Worm (Caenorhabditis elegans) whole organism, L1 larva: Measurements from ENCODE around the gene cdc-73.

Experiments
- C34B4.2 ChIP-seq: sonication (generic microtip); optimal IDR thresholded peaks from 2 replicates; lab custom pipeline; 2017; ENCODE audit warnings: mild to moderate bottlenecking, missing genetic modification characterization, missing compliant biosample characterization
- Y116A8C.19 ChIP-seq: sonication (generic microtip); optimal IDR thresholded peaks from 2 replicates; lab custom pipeline; 2016; ENCODE audit warnings: missing compliant biosample characterization, missing genetic modification characterization, borderline replicate concordance
- aha-1 ChIP-seq: fragments of 150-350 bp; optimal IDR thresholded peaks from 2 replicates; lab custom pipeline; 2014; ENCODE audit warnings: missing biosample characterization, missing genetic modification characterization
- alr-1 ChIP-seq: fragments of 200-800 bp; sonication (Bioruptor generic); optimal IDR thresholded peaks from 2 replicates; lab custom pipeline; 2018; ENCODE audit warnings: borderline replicate concordance, mild to moderate bottlenecking, missing genetic modification characterization, missing compliant biosample characterization
- ama-1 ChIP-seq: fragments of 150-350 bp; optimal IDR thresholded peaks from 2 replicates; lab custom pipeline; 2014
- blmp-1 ChIP-seq: fragments of 150-350 bp; optimal IDR thresholded peaks from 2 replicates; lab custom pipeline; 2014; ENCODE audit warnings: missing biosample characterization, missing genetic modification characterization
- ceh-8 ChIP-seq: fragments of 200-800 bp; sonication (Bioruptor generic); optimal IDR thresholded peaks from 2 replicates; lab custom pipeline; 2018; ENCODE audit warnings: mild to moderate bottlenecking, missing genetic modification characterization, moderate library complexity, missing compliant biosample characterization
- ceh-82 ChIP-seq, 3 experiments: fragments of 150-350 bp in 1 of 3; sonication (generic microtip) in 2 of 3; optimal IDR thresholded peaks; 2 replicates each; lab custom pipeline; 2014 to 2017; ENCODE audit warnings: missing biosample characterization in 3 of 3, missing genetic modification characterization in 3 of 3
- ceh-90 ChIP-seq: sonication (generic microtip); optimal IDR thresholded peaks from 2 replicates; lab custom pipeline; 2016; ENCODE audit warnings: missing genetic modification characterization, missing compliant biosample characterization
- dpl-1 ChIP-seq, 3 experiments: fragments of 150-350 bp in 2 of 3; sonication (generic microtip) in 1 of 3; optimal IDR thresholded peaks; 2 replicates each; lab custom pipeline; 2014 to 2017; ENCODE audit warnings: missing biosample characterization in 3 of 3, missing genetic modification characterization in 3 of 3, missing genetic modification reagents in 3 of 3
- dsc-1 ChIP-seq: sonication (generic microtip); optimal IDR thresholded peaks from 2 replicates; lab custom pipeline; 2016; ENCODE audit warnings: mild to moderate bottlenecking, missing genetic modification characterization, missing compliant biosample characterization
- efl-1 ChIP-seq, 4 experiments: fragments of 150-350 bp; optimal IDR thresholded peaks in 3 of 4; peaks in 1 of 4; 1 replicate in 1 of 4; 2 replicates in 3 of 4; lab custom pipeline; 2014; ENCODE audit warnings: missing biosample characterization in 2 of 4, missing genetic modification characterization in 2 of 4, missing genetic modification reagents in 2 of 4
- elt-2 ChIP-seq: sonication (generic microtip); optimal IDR thresholded peaks from 2 replicates; lab custom pipeline; 2016; ENCODE audit warnings: missing genetic modification characterization, mild to moderate bottlenecking, inconsistent platforms, missing compliant biosample characterization, missing genetic modification reagents
- ets-5 ChIP-seq: fragments of 200-800 bp; sonication (Bioruptor generic); IDR thresholded peaks from 2 replicates; pipeline ENCODE4 v1.3.6; 2022; ENCODE audit warnings: missing genetic modification characterization, missing compliant biosample characterization
- fkh-10 ChIP-seq: sonication (generic microtip); optimal IDR thresholded peaks from 2 replicates; lab custom pipeline; 2017; ENCODE audit warnings: missing biosample characterization, missing genetic modification reagents, missing genetic modification characterization
- fkh-4 ChIP-seq: sonication (generic microtip); optimal IDR thresholded peaks from 2 replicates; lab custom pipeline; 2016; ENCODE audit warnings: missing compliant biosample characterization, missing genetic modification characterization, borderline replicate concordance
- grh-1 ChIP-seq: fragments of 200-800 bp; sonication (Bioruptor generic); IDR thresholded peaks from 2 replicates; pipeline ENCODE4 v1.3.6; 2022; ENCODE audit warnings: missing genetic modification reagents, missing genetic modification characterization, missing compliant biosample characterization
- jun-1 ChIP-seq: fragments of 150-350 bp; optimal IDR thresholded peaks from 2 replicates; lab custom pipeline; 2014; ENCODE audit warnings: missing biosample characterization, missing genetic modification reagents, missing genetic modification characterization
- lin-13 ChIP-seq: fragments of 150-350 bp; optimal IDR thresholded peaks from 2 replicates; lab custom pipeline; 2014; ENCODE audit warnings: missing biosample characterization, missing genetic modification reagents, missing genetic modification characterization
- lin-14 ChIP-seq: fragments of 200-800 bp; sonication (Bioruptor generic); optimal IDR thresholded peaks from 2 replicates; lab custom pipeline; 2018; ENCODE audit warnings: mild to moderate bottlenecking, missing genetic modification characterization, moderate library complexity, missing compliant biosample characterization
- lin-15B ChIP-seq: fragments of 150-350 bp; sonication (generic microtip); optimal IDR thresholded peaks from 3 replicates; lab custom pipeline; 2014; ENCODE audit warnings: missing biosample characterization, missing genetic modification characterization
- lin-35 ChIP-seq, 2 experiments: fragments of 150-350 bp; optimal IDR thresholded peaks; 2 replicates each; lab custom pipeline; 2014; ENCODE audit warnings: missing biosample characterization in 2 of 2, missing genetic modification characterization in 2 of 2, missing genetic modification reagents in 2 of 2
- lsy-2 ChIP-seq, 2 experiments: fragments of 150-350 bp; optimal IDR thresholded peaks; 2 replicates each; lab custom pipeline; 2014; ENCODE audit warnings: missing biosample characterization in 2 of 2, missing genetic modification characterization in 2 of 2
- mab-9 ChIP-seq: fragments of 200-800 bp; sonication (Bioruptor generic); IDR thresholded peaks from 2 replicates; pipeline ENCODE4 v1.3.6; 2022; ENCODE audit warnings: missing genetic modification reagents, missing genetic modification characterization, missing compliant biosample characterization
- mdl-1 ChIP-seq, 2 experiments: fragments of 150-350 bp; optimal IDR thresholded peaks; 2 replicates each; lab custom pipeline; 2014 to 2017; ENCODE audit warnings: missing biosample characterization in 2 of 2, missing genetic modification characterization in 2 of 2, inconsistent platforms in 1 of 2
- mep-1 ChIP-seq: fragments of 150-350 bp; optimal IDR thresholded peaks from 2 replicates; lab custom pipeline; 2014; ENCODE audit warnings: missing biosample characterization, missing genetic modification characterization
- nhr-12 ChIP-seq: sonication (generic microtip); optimal IDR thresholded peaks from 2 replicates; lab custom pipeline; 2017; ENCODE audit warnings: missing biosample characterization, missing genetic modification characterization
- nhr-19 ChIP-seq: fragments of 200-800 bp; sonication (Bioruptor generic); conservative IDR thresholded peaks from 2 replicates; pipeline ENCODE4 v1.3.6; 2022; ENCODE audit warnings: missing genetic modification characterization, missing compliant biosample characterization
- nhr-20 ChIP-seq: sonication (generic microtip); optimal IDR thresholded peaks from 2 replicates; lab custom pipeline; 2016; ENCODE audit warnings: mild to moderate bottlenecking, missing genetic modification characterization, missing compliant biosample characterization
- nhr-28 ChIP-seq: fragments of 150-350 bp; optimal IDR thresholded peaks from 2 replicates; lab custom pipeline; 2014; ENCODE audit warnings: missing biosample characterization, missing genetic modification characterization
- nhr-47 ChIP-seq: sonication (generic microtip); optimal IDR thresholded peaks from 2 replicates; lab custom pipeline; 2016; ENCODE audit warnings: mild to moderate bottlenecking, missing genetic modification characterization, moderate library complexity, missing compliant biosample characterization
- nhr-71 ChIP-seq: sonication (generic microtip); optimal IDR thresholded peaks from 2 replicates; lab custom pipeline; 2016; ENCODE audit warnings: mild to moderate bottlenecking, missing genetic modification characterization, moderate library complexity, missing compliant biosample characterization
- nhr-76 ChIP-seq: sonication (generic microtip); optimal IDR thresholded peaks from 2 replicates; lab custom pipeline; 2017; ENCODE audit warnings: missing biosample characterization, missing genetic modification characterization
- nhr-85 ChIP-seq: sonication (generic microtip); peaks from one replicate; lab custom pipeline; 2016; ENCODE audit warnings: missing genetic modification characterization, inconsistent platforms, missing compliant biosample characterization
- nhr-90 ChIP-seq: sonication (generic microtip); optimal IDR thresholded peaks from 2 replicates; lab custom pipeline; 2016; ENCODE audit warnings: mild to moderate bottlenecking, missing genetic modification characterization, missing compliant biosample characterization; ENCODE audit not compliant: poor library complexity
- pag-3 ChIP-seq: sonication (generic microtip); optimal IDR thresholded peaks from 2 replicates; lab custom pipeline; 2017; ENCODE audit warnings: missing genetic modification characterization, mild to moderate bottlenecking, missing compliant biosample characterization, antibody characterized with exemption, borderline replicate concordance; ENCODE audit not compliant: insufficient read depth
- pax-3 ChIP-seq: fragments of 200-800 bp; sonication (Bioruptor generic); optimal IDR thresholded peaks from 2 replicates; lab custom pipeline; 2018; ENCODE audit warnings: mild to moderate bottlenecking, missing genetic modification characterization, moderate library complexity, missing compliant biosample characterization
- rnt-1 ChIP-seq: sonication (generic microtip); optimal IDR thresholded peaks from 2 replicates; lab custom pipeline; 2016; ENCODE audit warnings: mild to moderate bottlenecking, missing genetic modification characterization, moderate library complexity, missing compliant biosample characterization
- skn-1 ChIP-seq: fragments of 150-350 bp; optimal IDR thresholded peaks from 2 replicates; lab custom pipeline; 2014; ENCODE audit warnings: missing biosample characterization, missing genetic modification characterization
- snpc-4 ChIP-seq: fragments of 150-350 bp; optimal IDR thresholded peaks from 2 replicates; lab custom pipeline; 2014; ENCODE audit warnings: missing biosample characterization, missing genetic modification characterization
- snu-23 ChIP-seq: sonication (generic microtip); optimal IDR thresholded peaks from 2 replicates; lab custom pipeline; 2016; ENCODE audit warnings: missing genetic modification characterization, missing compliant biosample characterization
- swsn-7 ChIP-seq: sonication (generic microtip); optimal IDR thresholded peaks from 2 replicates; lab custom pipeline; 2016; ENCODE audit warnings: missing genetic modification characterization, missing compliant biosample characterization
- tbx-2 ChIP-seq: sonication (generic microtip); optimal IDR thresholded peaks from 2 replicates; lab custom pipeline; 2016; ENCODE audit warnings: missing genetic modification characterization, missing compliant biosample characterization
- unc-130 ChIP-seq: fragments of 150-350 bp; optimal IDR thresholded peaks from 2 replicates; lab custom pipeline; 2017; ENCODE audit warnings: missing biosample characterization, missing genetic modification characterization, inconsistent platforms
- unc-30 ChIP-seq: sonication (generic microtip); optimal IDR thresholded peaks from 2 replicates; lab custom pipeline; 2017; ENCODE audit warnings: missing biosample characterization, missing genetic modification characterization
- unc-62 ChIP-seq: fragments of 150-350 bp; optimal IDR thresholded peaks from 2 replicates; lab custom pipeline; 2014; ENCODE audit warnings: missing biosample characterization, missing genetic modification reagents, missing genetic modification characterization
- unc-98 ChIP-seq: fragments of 200-800 bp; sonication (Bioruptor generic); IDR thresholded peaks from 2 replicates; pipeline ENCODE4 v1.3.6; 2022; ENCODE audit warnings: missing genetic modification characterization, missing compliant biosample characterization
- ztf-4 ChIP-seq: fragments of 150-350 bp; optimal IDR thresholded peaks from 2 replicates; lab custom pipeline; 2014; ENCODE audit warnings: missing biosample characterization, missing genetic modification characterization

Gene cdc-73

ce11 chrIV:4024159-4025004 is 18.0 kb upstream of the cdc-73 start (continued):
- TF ChIP-seq lin-14 (GFP tag; lab: Kevin White, UChicago), result peak; percentile 93
- TF ChIP-seq tbx-2, result peak; percentile 82
- TF ChIP-seq C34B4.2 (tag; lab: Kevin White, UChicago), result no peak
- TF ChIP-seq unc-98, result no peak
- TF ChIP-seq pag-3 (tag; lab: Kevin White, UChicago), result peak; percentile 53
- TF ChIP-seq Y116A8C.19 (tag; lab: Kevin White, UChicago), result no peak
- TF ChIP-seq aha-1, result peak; percentile 7
- peak; percentile 65 for TF ChIP-seq pax-3
- peak; percentile 42 to 67 (median 60) for TF ChIP-seq dpl-1 (GFP tag; optimal IDR thresholded peaks at IDR 0.05; lab: Kevin White, UChicago)
- no peak for TF ChIP-seq unc-62
- peak; percentile 67 for TF ChIP-seq elt-2 (tag; lab: Kevin White, UChicago)
- TF ChIP-seq nhr-85, result peak; percentile 96
- no peak for TF ChIP-seq ama-1
- TF ChIP-seq nhr-12 (tag; lab: Kevin White, UChicago), result no peak
- TF ChIP-seq ceh-8 (GFP tag; lab: Kevin White, UChicago), result no peak
- peak; percentile 78 for TF ChIP-seq unc-130
- peak; percentile 88 for TF ChIP-seq rnt-1
- peak; percentile 83 for TF ChIP-seq skn-1 (tag; lab: Kevin White, UChicago)
- peak; percentile 73 for TF ChIP-seq jun-1 (tag; lab: Kevin White, UChicago)
- TF ChIP-seq mab-9 (GFP tag; lab: Robert Waterston, UW), result no peak
- TF ChIP-seq fkh-10, result peak; percentile 22
- TF ChIP-seq snpc-4 (tag; lab: Kevin White, UChicago), result no peak
- TF ChIP-seq nhr-71 (tag; lab: Kevin White, UChicago), result peak; percentile 85
- no peak for TF ChIP-seq ceh-90 (tag; lab: Kevin White, UChicago)
- TF ChIP-seq lin-15B (tag; lab: Kevin White, UChicago), result no peak
- peak; percentile 67 for TF ChIP-seq swsn-7 (tag; lab: Kevin White, UChicago)
- no peak for TF ChIP-seq nhr-76 (tag; lab: Kevin White, UChicago)
- TF ChIP-seq fkh-4 (tag; lab: Kevin White, UChicago), result no peak
- peak; percentile 82 for TF ChIP-seq blmp-1 (tag; lab: Kevin White, UChicago)

DNA sequence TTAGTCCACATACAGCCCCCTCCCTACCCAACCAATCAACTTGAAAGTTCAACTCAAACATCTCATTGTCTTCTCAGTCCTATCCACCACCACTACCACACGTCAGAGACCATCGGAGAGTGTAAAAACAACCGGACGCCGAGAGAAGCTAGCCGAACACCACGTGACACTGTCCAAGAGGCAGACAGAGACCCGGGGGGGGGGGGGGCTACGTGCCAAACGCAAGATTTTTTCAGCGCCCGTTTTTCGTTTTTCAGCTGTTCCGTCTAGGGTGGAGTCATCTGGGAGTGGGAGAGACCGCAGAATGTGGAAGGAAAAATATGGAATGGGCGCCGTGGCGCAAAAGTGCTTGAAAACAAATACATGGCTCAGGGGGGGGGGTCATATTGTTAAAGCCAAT is 16.5 kb upstream of the cdc-73 start:
- TF ChIP-seq nhr-47 (tag; lab: Kevin White, UChicago) (peak; percentile 71), unc-98 (no peak; the same call in 1 of the 2 replicates), nhr-20 (tag; lab: Kevin White, UChicago) (peak; percentile 68), lsy-2 (tag; optimal IDR thresholded peaks at IDR 0.05; lab: Kevin White, UChicago) (peak in 1 of 2 experiments; percentile 38), dpl-1 (GFP tag; optimal IDR thresholded peaks at IDR 0.05; lab: Kevin White, UChicago) (peak in 2 of 3 experiments; percentile 15 to 19), lin-35 (GFP tag; optimal IDR thresholded peaks at IDR 0.05; lab: Kevin White, UChicago) (peak in 1 of 2 experiments; percentile 54), efl-1 (optimal IDR thresholded peaks at IDR 0.05; lab: Kevin White, UChicago) (peak; percentile 1 to 14), efl-1 (GFP tag; optimal IDR thresholded peaks at IDR 0.05 in 1 of 2; lab: Kevin White, UChicago) (peak; percentile 25 to 91), snu-23 (GFP tag; lab: Kevin White, UChicago) (peak; percentile 45), swsn-7 (tag; lab: Kevin White, UChicago) (peak; percentile 44), nhr-19 (GFP tag; lab: Robert Waterston, UW) (peak; percentile 76), snpc-4 (tag; lab: Kevin White, UChicago) (peak; percentile 43), aha-1 (peak; percentile 99), mdl-1 (tag; optimal IDR thresholded peaks at IDR 0.05; lab: Kevin White, UChicago) (peak; percentile 53 to 94), ztf-4 (tag; lab: Kevin White, UChicago) (peak; percentile 53), dsc-1 (tag; lab: Kevin White, UChicago) (peak; percentile 30), nhr-90 (peak; percentile 43), alr-1 (tag; lab: Kevin White, UChicago) (no peak), rnt-1 (peak; percentile 65), mep-1 (tag; lab: Kevin White, UChicago) (peak; percentile 65), nhr-71 (tag; lab: Kevin White, UChicago) (peak; percentile 82), grh-1 (GFP tag; lab: Robert Waterston, UW) (0 out of 2 replicates have a peak, but pooled peaks have one; percentile 35), blmp-1 (tag; lab: Kevin White, UChicago) (peak; percentile 4), ets-5 (GFP tag; lab: Robert Waterston, UW) (no peak), skn-1 (tag; lab: Kevin White, UChicago) (peak; percentile 66), ceh-82 (tag; optimal IDR thresholded peaks at IDR 0.05; lab: Kevin White, UChicago) (peak in 1 of 3 experiments; percentile 38), nhr-28 (tag; lab: Kevin White, UChicago) (no peak), unc-30 (tag; lab: Kevin White, UChicago) (no peak), lin-13 (GFP tag; lab: Kevin White, UChicago) (peak; percentile 66)
